Worm (Caenorhabditis elegans): ENCODE results near the gene grl-6.

Gene grl-6

ce11 chrX:6455157-6455556, 4.4 kb upstream of the grl-6 start, which contains the start of gene nas-33:
TSS of gene nas-33 (minus strand) at chrX:6455257.
- TF ChIP-seq W03F9.2 (tag; optimal IDR thresholded peaks at IDR 0.05) (no peak), dao-5 (tag; optimal IDR thresholded peaks at IDR 0.05) (no peak), him-1 (tag; optimal IDR thresholded peaks at IDR 0.05) (no peak)

- no peak for TF ChIP-seq dao-5 (tag; optimal IDR thresholded peaks at IDR 0.05)
- TF ChIP-seq W03F9.2 (tag; optimal IDR thresholded peaks at IDR 0.05): no peak
- no peak for TF ChIP-seq him-1 (tag; optimal IDR thresholded peaks at IDR 0.05)
Observed at ce11 chrX:6448866-6449400, 1.8 kb downstream of the grl-6 start, which contains the start of gene fah-1. TSS of gene fah-1 (minus strand) at chrX:6448916.

- TF ChIP-seq dao-5 (tag; optimal IDR thresholded peaks at IDR 0.05) (no peak), him-1 (tag; optimal IDR thresholded peaks at IDR 0.05) (no peak), W03F9.2 (tag; optimal IDR thresholded peaks at IDR 0.05) (no peak)
Observed at ce11 chrX:6446564-6446963, 4.2 kb downstream of the grl-6 start, which contains the start of gene asp-14. TSS of gene asp-14 (minus strand) at chrX:6446664.

ce11 chrX:6445239-6445638, 5.5 kb downstream of the grl-6 start:
- no peak for TF ChIP-seq dao-5 (tag; optimal IDR thresholded peaks at IDR 0.05)
- no peak for TF ChIP-seq him-1 (tag; optimal IDR thresholded peaks at IDR 0.05)
- no peak for TF ChIP-seq W03F9.2 (tag; optimal IDR thresholded peaks at IDR 0.05)

ce11 chrX:6443373-6443772, 7.4 kb downstream of the grl-6 start, which contains the start of gene K10C2.7:
TSS of gene K10C2.7 (minus strand) at chrX:6443473.
- no peak for TF ChIP-seq him-1 (tag; optimal IDR thresholded peaks at IDR 0.05)
- no peak for TF ChIP-seq W03F9.2 (tag; optimal IDR thresholded peaks at IDR 0.05)
- TF ChIP-seq dao-5 (tag; optimal IDR thresholded peaks at IDR 0.05): no peak

- TF ChIP-seq W03F9.2 (tag; optimal IDR thresholded peaks at IDR 0.05) (no peak), him-1 (tag; optimal IDR thresholded peaks at IDR 0.05) (no peak), dao-5 (tag; optimal IDR thresholded peaks at IDR 0.05) (no peak)
Observed at ce11 chrX:6440464-6440863, 10.3 kb downstream of the grl-6 start, which contains the start of gene K10C2.14. TSS of gene K10C2.14 (minus strand) at chrX:6440564.

- TF ChIP-seq W03F9.2 (tag; optimal IDR thresholded peaks at IDR 0.05) (no peak), him-1 (tag; optimal IDR thresholded peaks at IDR 0.05) (no peak), dao-5 (tag; optimal IDR thresholded peaks at IDR 0.05) (no peak)
Observed at ce11 chrX:6437545-6437944, 13.2 kb downstream of the grl-6 start, which contains the start of gene K10C2.8. TSS of gene K10C2.8 (minus strand) at chrX:6437645.

ce11 chrX:6435812-6436211, 14.9 kb downstream of the grl-6 start:
- TF ChIP-seq him-1 (tag; optimal IDR thresholded peaks at IDR 0.05): no peak
- no peak for TF ChIP-seq W03F9.2 (tag; optimal IDR thresholded peaks at IDR 0.05)
- TF ChIP-seq dao-5 (tag; optimal IDR thresholded peaks at IDR 0.05): no peak

ce11 chrX:6433688-6434087, 17.1 kb downstream of the grl-6 start, which contains the start of gene K10C2.2:
TSS of gene K10C2.2 (minus strand) at chrX:6433788.
- no peak for TF ChIP-seq W03F9.2 (tag; optimal IDR thresholded peaks at IDR 0.05)
- TF ChIP-seq him-1 (tag; optimal IDR thresholded peaks at IDR 0.05): no peak
- TF ChIP-seq dao-5 (tag; optimal IDR thresholded peaks at IDR 0.05): no peak

ce11 chrX:6430510-6430909, 20.2 kb downstream of the grl-6 start, which contains the start of gene ctsa-2:
TSS of gene ctsa-2 (minus strand) at chrX:6430610.
- no peak for TF ChIP-seq dao-5 (tag; optimal IDR thresholded peaks at IDR 0.05)
- TF ChIP-seq him-1 (tag; optimal IDR thresholded peaks at IDR 0.05): no peak
- no peak for TF ChIP-seq W03F9.2 (tag; optimal IDR thresholded peaks at IDR 0.05)

- TF ChIP-seq him-1 (tag; optimal IDR thresholded peaks at IDR 0.05) (no peak), dao-5 (tag; optimal IDR thresholded peaks at IDR 0.05) (no peak), W03F9.2 (tag; optimal IDR thresholded peaks at IDR 0.05) (no peak)
Observed at ce11 chrX:6429552-6429951, 21.2 kb downstream of the grl-6 start.

ce11 chrX:6427147-6427546, 23.6 kb downstream of the grl-6 start:
- TF ChIP-seq dao-5 (tag; optimal IDR thresholded peaks at IDR 0.05): no peak
- no peak for TF ChIP-seq W03F9.2 (tag; optimal IDR thresholded peaks at IDR 0.05)
- no peak for TF ChIP-seq him-1 (tag; optimal IDR thresholded peaks at IDR 0.05)

ce11 chrX:6420681-6421080, 30.1 kb downstream of the grl-6 start, which contains the start of gene K10C2.12:
TSS of gene K10C2.12 (minus strand) at chrX:6420781.
- TF ChIP-seq dao-5 (tag; optimal IDR thresholded peaks at IDR 0.05) (no peak), W03F9.2 (tag; optimal IDR thresholded peaks at IDR 0.05) (no peak), him-1 (tag; optimal IDR thresholded peaks at IDR 0.05) (no peak)

ce11 chrX:6419113-6419512, 31.6 kb downstream of the grl-6 start:
- TF ChIP-seq W03F9.2 (tag; optimal IDR thresholded peaks at IDR 0.05): no peak
- no peak for TF ChIP-seq him-1 (tag; optimal IDR thresholded peaks at IDR 0.05)
- TF ChIP-seq dao-5 (tag; optimal IDR thresholded peaks at IDR 0.05): no peak

Data from whole organism, L4/young adult.